Worm (Caenorhabditis elegans) whole organism, young adult: ENCODE results near the gene inf-1.

Source experiments
- B0261.1 ChIP-seq: sonication (generic microtip); optimal IDR thresholded peaks from 2 replicates; lab custom pipeline; 2016; ENCODE audit warnings: mild to moderate bottlenecking, missing genetic modification characterization, moderate library complexity, missing compliant biosample characterization
- C06A6.2 ChIP-seq: fragments of 200-800 bp; sonication (Bioruptor generic); conservative IDR thresholded peaks from 2 replicates; pipeline ENCODE4 v1.3.6; 2022; ENCODE audit warnings: missing genetic modification characterization, missing compliant biosample characterization
- C17E4.6 ChIP-seq: fragments of 200-800 bp; sonication (Bioruptor generic); IDR thresholded peaks from 2 replicates; pipeline ENCODE4 v1.3.6; 2022; ENCODE audit warnings: missing genetic modification reagents, missing genetic modification characterization, missing compliant biosample characterization
- F49E8.2 ChIP-seq: sonication (generic microtip); optimal IDR thresholded peaks from 3 replicates; lab custom pipeline; 2017; ENCODE audit warnings: missing genetic modification characterization, mild to moderate bottlenecking, missing compliant biosample characterization, antibody characterized with exemption, moderate library complexity; ENCODE audit not compliant: insufficient read depth
- F52B5.7 ChIP-seq: sonication (generic microtip); optimal IDR thresholded peaks from 2 replicates; lab custom pipeline; 2016; ENCODE audit warnings: mild to moderate bottlenecking, missing genetic modification characterization, missing compliant biosample characterization
- F57C9.4 ChIP-seq: sonication (generic microtip); optimal IDR thresholded peaks from 2 replicates; lab custom pipeline; 2017; ENCODE audit warnings: mild to moderate bottlenecking, missing genetic modification characterization, missing compliant biosample characterization
- Y53G8AR.9 ChIP-seq: fragments of 200-800 bp; sonication (Bioruptor generic); conservative IDR thresholded peaks from 2 replicates; pipeline ENCODE4 v1.3.6; 2022; ENCODE audit warnings: missing genetic modification reagents, missing genetic modification characterization, missing compliant biosample characterization
- ZK185.1 ChIP-seq: sonication (generic microtip); optimal IDR thresholded peaks from 2 replicates; lab custom pipeline; 2016; ENCODE audit warnings: mild to moderate bottlenecking, missing genetic modification characterization, missing compliant biosample characterization; ENCODE audit not compliant: poor library complexity, severe bottlenecking
- attf-3 ChIP-seq: fragments of 200-800 bp; sonication (Bioruptor generic); conservative IDR thresholded peaks from 2 replicates; pipeline ENCODE4 v1.3.6; 2022; ENCODE audit warnings: missing genetic modification reagents, missing genetic modification characterization, missing compliant biosample characterization
- cebp-1 ChIP-seq, 2 experiments: fragments of 200-800 bp in 1 of 2; sonication (Bioruptor generic) in 1 of 2; sonication (generic microtip) in 1 of 2; IDR thresholded peaks in 1 of 2; optimal IDR thresholded peaks in 1 of 2; 2 replicates each; pipeline versions ENCODE4 v1.3.6 to Lab custom; 2017 to 2022; ENCODE audit warnings: missing compliant biosample characterization in 2 of 2, missing genetic modification characterization in 2 of 2, mild to moderate bottlenecking in 1 of 2, missing genetic modification reagents in 1 of 2, moderate library complexity in 1 of 2
- cebp-2 ChIP-seq: fragments of 200-800 bp; sonication (Bioruptor generic); IDR thresholded peaks from 2 replicates; pipeline ENCODE4 v1.3.6; 2022; ENCODE audit warnings: missing genetic modification characterization, missing compliant biosample characterization
- ceh-27 ChIP-seq: fragments of 200-800 bp; sonication (Bioruptor generic); optimal IDR thresholded peaks from 2 replicates; lab custom pipeline; 2018; ENCODE audit warnings: mild to moderate bottlenecking, missing genetic modification characterization, moderate library complexity, missing compliant biosample characterization
- efl-1 ChIP-seq: fragments of 150-350 bp; optimal IDR thresholded peaks from 2 replicates; lab custom pipeline; 2014; ENCODE audit warnings: missing biosample characterization, missing genetic modification reagents, missing genetic modification characterization
- egl-44 ChIP-seq: fragments of 200-800 bp; sonication (Bioruptor generic); IDR thresholded peaks from 2 replicates; pipeline ENCODE4 v1.3.6; 2022; ENCODE audit warnings: missing genetic modification reagents, missing genetic modification characterization, missing compliant biosample characterization
- egrh-3 ChIP-seq: fragments of 200-800 bp; sonication (Bioruptor generic); IDR thresholded peaks from 2 replicates; pipeline ENCODE4 v1.3.6; 2022; ENCODE audit warnings: missing genetic modification reagents, missing genetic modification characterization, missing compliant biosample characterization
- him-1 ChIP-seq: sonication (generic microtip); optimal IDR thresholded peaks from 2 replicates; lab custom pipeline; 2016; ENCODE audit warnings: missing genotype, missing genetic modification reagents, missing genetic modification characterization, missing compliant biosample characterization
- hlh-12 ChIP-seq: sonication (generic microtip); optimal IDR thresholded peaks from 2 replicates; lab custom pipeline; 2016; ENCODE audit warnings: missing genetic modification characterization, missing compliant biosample characterization
- hlh-26 ChIP-seq: fragments of 200-800 bp; sonication (Bioruptor generic); conservative IDR thresholded peaks from 2 replicates; pipeline ENCODE4 v1.3.6; 2022; ENCODE audit warnings: missing genetic modification reagents, missing genetic modification characterization, missing compliant biosample characterization
- hmg-1.2 ChIP-seq: fragments of 200-800 bp; sonication (Bioruptor generic); IDR thresholded peaks from 2 replicates; pipeline ENCODE4 v1.3.6; 2022; ENCODE audit warnings: missing genetic modification reagents, missing genetic modification characterization, missing compliant biosample characterization
- lin-35 ChIP-seq, 3 experiments: fragments of 150-350 bp in 2 of 3; sonication (generic microtip) in 1 of 3; optimal IDR thresholded peaks; 2 replicates each; lab custom pipeline; 2014 to 2018; ENCODE audit warnings: missing biosample characterization in 3 of 3, missing genetic modification characterization in 3 of 3, missing genetic modification reagents in 3 of 3
- lin-54 ChIP-seq: fragments of 200-800 bp; sonication (Bioruptor generic); optimal IDR thresholded peaks from 2 replicates; lab custom pipeline; 2018; ENCODE audit warnings: mild to moderate bottlenecking, missing genetic modification characterization, missing compliant biosample characterization
- lsl-1 ChIP-seq: fragments of 200-800 bp; sonication (Bioruptor generic); optimal IDR thresholded peaks from 2 replicates; lab custom pipeline; 2018; ENCODE audit warnings: mild to moderate bottlenecking, missing genetic modification characterization, moderate library complexity, missing compliant biosample characterization
- madf-6 ChIP-seq: fragments of 200-800 bp; sonication (Bioruptor generic); IDR thresholded peaks from 2 replicates; pipeline ENCODE4 v1.3.6; 2022; ENCODE audit warnings: missing genetic modification reagents, missing genetic modification characterization, missing compliant biosample characterization
- madf-8 ChIP-seq: fragments of 200-800 bp; sonication (Bioruptor generic); conservative IDR thresholded peaks from 2 replicates; pipeline ENCODE4 v1.3.6; 2022; ENCODE audit warnings: missing genetic modification reagents, missing genetic modification characterization, missing compliant biosample characterization
- mcd-1 ChIP-seq: fragments of 200-800 bp; sonication (Bioruptor generic); IDR thresholded peaks from 2 replicates; pipeline ENCODE4 v1.3.6; 2022; ENCODE audit warnings: missing genetic modification reagents, missing genetic modification characterization, missing compliant biosample characterization
- mxl-1 ChIP-seq: sonication (generic microtip); optimal IDR thresholded peaks from 2 replicates; lab custom pipeline; 2016; ENCODE audit warnings: missing genetic modification characterization, missing compliant biosample characterization
- nhr-80 ChIP-seq: sonication (generic microtip); optimal IDR thresholded peaks from 2 replicates; lab custom pipeline; 2016; ENCODE audit warnings: missing genetic modification characterization, missing compliant biosample characterization
- nhr-90 ChIP-seq: sonication (generic microtip); optimal IDR thresholded peaks from 2 replicates; lab custom pipeline; 2016; ENCODE audit warnings: missing genotype, mild to moderate bottlenecking, missing genetic modification characterization, missing compliant biosample characterization
- rec-8 ChIP-seq, 2 experiments: sonication (generic microtip); optimal IDR thresholded peaks; 2 replicates each; lab custom pipeline; 2016; ENCODE audit warnings: mild to moderate bottlenecking in 2 of 2, missing genetic modification characterization in 2 of 2, missing genetic modification reagents in 2 of 2, missing genotype in 2 of 2, missing biosample characterization in 1 of 2, missing compliant biosample characterization in 1 of 2, moderate library complexity in 1 of 2
- repo-1 ChIP-seq: sonication (generic microtip); optimal IDR thresholded peaks from 2 replicates; lab custom pipeline; 2017; ENCODE audit warnings: mild to moderate bottlenecking, missing genetic modification characterization, missing compliant biosample characterization
- rpc-1 ChIP-seq, 2 experiments: fragments of 150-350 bp in 1 of 2; sonication (generic microtip) in 1 of 2; optimal IDR thresholded peaks; 2 replicates each; lab custom pipeline; 2014 to 2018; ENCODE audit warnings: missing biosample characterization in 1 of 2, missing genetic modification characterization in 1 of 2, missing genetic modification reagents in 1 of 2, missing genotype in 1 of 2
- snpc-1.1 ChIP-seq: sonication (generic microtip); optimal IDR thresholded peaks from 2 replicates; lab custom pipeline; 2017; ENCODE audit warnings: missing genetic modification characterization, mild to moderate bottlenecking, missing compliant biosample characterization, antibody characterized with exemption, moderate library complexity, missing genotype, missing genetic modification reagents; ENCODE audit not compliant: insufficient read depth
- sptf-2 ChIP-seq: fragments of 200-800 bp; sonication (Bioruptor generic); optimal IDR thresholded peaks from 2 replicates; lab custom pipeline; 2018; ENCODE audit warnings: mild to moderate bottlenecking, missing genetic modification characterization, missing compliant biosample characterization
- ztf-18 ChIP-seq: sonication (generic microtip); optimal IDR thresholded peaks from 2 replicates; lab custom pipeline; 2016; ENCODE audit warnings: missing genotype, mild to moderate bottlenecking, missing genetic modification characterization, missing compliant biosample characterization
- ztf-25 ChIP-seq: fragments of 200-800 bp; sonication (Bioruptor generic); IDR thresholded peaks from 2 replicates; pipeline ENCODE4 v1.3.6; 2022; ENCODE audit warnings: missing genetic modification reagents, missing genetic modification characterization, missing compliant biosample characterization
- ztf-28 ChIP-seq: fragments of 200-800 bp; sonication (Bioruptor generic); IDR thresholded peaks from 2 replicates; pipeline ENCODE4 v1.3.6; 2022; ENCODE audit warnings: missing genetic modification reagents, missing genetic modification characterization, missing compliant biosample characterization

inf-1 gene

DNA sequence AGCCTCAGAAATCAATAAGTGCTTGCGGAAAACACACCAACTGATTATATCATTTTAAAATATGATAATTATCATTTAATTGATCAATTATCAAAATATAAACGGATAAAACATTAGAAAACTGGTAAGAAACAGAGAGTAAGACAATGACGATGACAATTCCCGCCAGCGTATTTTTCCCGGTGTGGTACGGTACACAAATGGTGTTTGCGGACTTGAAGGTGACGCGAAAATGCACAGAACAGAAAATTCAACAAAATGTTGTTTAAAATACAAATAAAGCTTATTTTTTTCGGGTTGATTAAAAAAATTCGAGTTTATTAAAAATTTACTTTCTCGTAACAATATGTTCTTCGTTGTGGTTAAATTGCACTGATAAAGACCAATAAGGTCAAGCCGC lies 31.2 kb downstream of the inf-1 start (continued):
- TF ChIP-seq nhr-90 (tag; lab: Kevin White, UChicago) (no peak), mcd-1 (GFP tag; lab: Robert Waterston, UW) (0 out of 2 replicates have a peak, but pooled peaks have one; percentile 9), lin-54 (GFP tag; lab: Kevin White, UChicago) (peak; percentile 64), lsl-1 (peak; percentile 91)
- TF ChIP-seq, all 124 proteins: peak for 35

ce11 chrIII:6961937-6962504 lies 32.1 kb downstream of the inf-1 start, which contains the start of the genes rpn-6.1 and F57B9.1:
TSS of gene rpn-6.1 (minus strand) at chrIII:6962001.
TSS of gene F57B9.1 (plus strand) at chrIII:6962090.
- TF ChIP-seq mxl-1 (tag; lab: Kevin White, UChicago), result no peak
- peak; percentile 13 for TF ChIP-seq ZK185.1 (tag; lab: Kevin White, UChicago)
- TF ChIP-seq hmg-1.2, result 0 out of 2 replicates have a peak, but pooled peaks have one; percentile 12
- TF ChIP-seq nhr-80 (tag; lab: Kevin White, UChicago), result peak; percentile 23
- no peak for TF ChIP-seq cebp-1 (GFP tag; IDR thresholded peaks at IDR 0.05; lab: Robert Waterston, UW)
- peak; percentile 22 for TF ChIP-seq cebp-1 (tag; optimal IDR thresholded peaks at IDR 0.05; lab: Kevin White, UChicago)
- no peak for TF ChIP-seq cebp-2 (GFP tag; lab: Robert Waterston, UW)
- TF ChIP-seq, all 124 proteins: peak for 4

ce11 chrIII:6968080-6968639 lies 38.2 kb downstream of the inf-1 start, which contains the start of gene panl-2:
TSS of gene panl-2 (minus strand) at chrIII:6968130.
- peak; percentile 88 for TF ChIP-seq attf-3 (GFP tag; lab: Robert Waterston, UW)
- TF ChIP-seq F49E8.2 (tag; lab: Kevin White, UChicago), result peak; percentile 47
- TF ChIP-seq lin-35 (GFP tag; optimal IDR thresholded peaks at IDR 0.05; lab: Kevin White, UChicago), result peak in 1 of 3 experiments; percentile 52
- no peak for TF ChIP-seq F52B5.7 (tag; lab: Kevin White, UChicago)
- TF ChIP-seq egrh-3 (GFP tag; lab: Robert Waterston, UW), result peak; percentile 49; the same call in 1 of the 2 replicates
- no peak for TF ChIP-seq egl-44
- no peak for TF ChIP-seq snpc-1.1
- no peak for TF ChIP-seq rec-8 (tag; optimal IDR thresholded peaks at IDR 0.05; lab: Kevin White, UChicago)
- TF ChIP-seq, all 124 proteins: peak for 4

DNA sequence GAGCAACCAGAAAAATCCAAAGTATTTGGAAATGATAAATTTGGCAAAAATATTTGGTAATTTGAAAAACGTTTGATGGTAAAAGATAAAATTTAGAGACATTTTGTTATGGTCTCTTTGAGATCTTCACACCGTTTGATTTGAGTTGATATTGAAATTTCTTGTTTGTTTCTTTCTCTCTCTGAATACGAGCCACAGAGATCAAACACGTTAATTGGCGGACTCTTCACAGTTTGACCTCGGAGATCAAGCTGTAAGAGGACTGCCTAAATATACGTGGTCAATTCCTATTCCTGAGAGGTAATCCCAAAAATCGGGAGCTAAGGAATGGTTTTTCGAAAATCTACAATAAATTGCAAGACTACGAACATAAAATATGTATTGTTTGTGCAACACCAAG lies 38.7 kb downstream of the inf-1 start:
- TF ChIP-seq madf-8 (GFP tag; lab: Robert Waterston, UW) (0 out of 2 replicates have a peak, but pooled peaks have one; percentile 6), efl-1 (peak; percentile 55), madf-6 (peak; percentile 71), rpc-1 (optimal IDR thresholded peaks at IDR 0.05; lab: Kevin White, UChicago) (no peak), rpc-1 (tag; optimal IDR thresholded peaks at IDR 0.05; lab: Kevin White, UChicago) (no peak)

DNA sequence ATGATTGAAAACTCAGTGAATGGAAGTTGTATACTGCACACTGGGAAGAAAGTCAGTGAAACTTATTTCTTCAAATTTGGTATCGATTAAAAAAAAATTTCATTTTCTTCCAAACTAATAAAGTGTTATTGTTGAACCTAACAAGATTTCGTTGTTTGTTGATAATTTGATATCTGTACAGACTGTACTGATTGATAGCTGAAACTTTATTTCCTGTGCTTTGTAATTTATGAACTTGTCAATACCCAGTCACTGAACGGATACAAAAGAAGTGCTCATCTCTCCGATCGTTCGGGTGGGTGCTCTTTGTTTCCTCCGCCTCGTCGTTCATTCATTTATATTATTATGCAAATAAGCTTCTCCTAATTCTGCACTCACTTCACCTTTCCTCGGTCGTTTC lies 39.2 kb downstream of the inf-1 start, which contains the start of gene F31E3.12:
Gene F31E3.12, plus strand, starts transcription at position 301 of the 400 bp plus-strand sequence.
- TF ChIP-seq lsl-1 (no peak), hlh-26 (no peak), ztf-18 (tag; lab: Kevin White, UChicago) (no peak), repo-1 (no peak), ztf-28 (GFP tag; lab: Robert Waterston, UW) (no peak), Y53G8AR.9 (no peak), hlh-12 (tag; lab: Kevin White, UChicago) (no peak), ceh-27 (no peak), sptf-2 (GFP tag; lab: Kevin White, UChicago) (no peak), him-1 (tag; lab: Kevin White, UChicago) (no peak), F57C9.4 (tag; lab: Kevin White, UChicago) (no peak), ztf-25 (no peak), madf-6 (no peak), B0261.1 (no peak), C06A6.2 (no peak), C17E4.6 (GFP tag; lab: Robert Waterston, UW) (no peak)
